Worm (Caenorhabditis elegans) whole organism, L1 larva: ENCODE measurements around the gene pyk-2.

ENCODE experiments used
- F16B12.6 ChIP-seq: fragments of 150-350 bp; optimal IDR thresholded peaks from 2 replicates; lab custom pipeline; 2014; ENCODE audit warnings: missing biosample characterization, missing genetic modification characterization
- alr-1 ChIP-seq: fragments of 200-800 bp; sonication (Bioruptor generic); optimal IDR thresholded peaks from 2 replicates; lab custom pipeline; 2018; ENCODE audit warnings: borderline replicate concordance, mild to moderate bottlenecking, missing genetic modification characterization, missing compliant biosample characterization
- aly-2 ChIP-seq: fragments of 150-350 bp; optimal IDR thresholded peaks from 2 replicates; lab custom pipeline; 2014; ENCODE audit warnings: missing biosample characterization, missing genetic modification characterization
- ama-1 ChIP-seq: fragments of 150-350 bp; optimal IDR thresholded peaks from 2 replicates; lab custom pipeline; 2014
- blmp-1 ChIP-seq: fragments of 150-350 bp; optimal IDR thresholded peaks from 2 replicates; lab custom pipeline; 2014; ENCODE audit warnings: missing biosample characterization, missing genetic modification characterization
- ceh-63 ChIP-seq: fragments of 200-800 bp; sonication (Bioruptor generic); optimal IDR thresholded peaks from 2 replicates; lab custom pipeline; 2018; ENCODE audit warnings: mild to moderate bottlenecking, missing genetic modification characterization, missing compliant biosample characterization
- ceh-8 ChIP-seq: fragments of 200-800 bp; sonication (Bioruptor generic); optimal IDR thresholded peaks from 2 replicates; lab custom pipeline; 2018; ENCODE audit warnings: mild to moderate bottlenecking, missing genetic modification characterization, moderate library complexity, missing compliant biosample characterization
- ceh-82 ChIP-seq, 3 experiments: fragments of 150-350 bp in 1 of 3; sonication (generic microtip) in 2 of 3; optimal IDR thresholded peaks; 2 replicates each; lab custom pipeline; 2014 to 2017; ENCODE audit warnings: missing biosample characterization in 3 of 3, missing genetic modification characterization in 3 of 3
- ceh-88 ChIP-seq: fragments of 200-800 bp; sonication (Bioruptor generic); IDR thresholded peaks from 2 replicates; pipeline ENCODE4 v1.3.6; 2022; ENCODE audit warnings: missing genetic modification characterization, missing compliant biosample characterization
- ces-1 ChIP-seq: fragments of 150-350 bp; optimal IDR thresholded peaks from 2 replicates; lab custom pipeline; 2014; ENCODE audit warnings: missing biosample characterization, missing genetic modification reagents, missing genetic modification characterization
- dpl-1 ChIP-seq, 3 experiments: fragments of 150-350 bp in 2 of 3; sonication (generic microtip) in 1 of 3; optimal IDR thresholded peaks; 2 replicates each; lab custom pipeline; 2014 to 2017; ENCODE audit warnings: missing biosample characterization in 3 of 3, missing genetic modification characterization in 3 of 3, missing genetic modification reagents in 3 of 3
- egl-13 ChIP-seq: sonication (generic microtip); optimal IDR thresholded peaks from 2 replicates; lab custom pipeline; 2016; ENCODE audit warnings: missing genotype, missing genetic modification reagents, missing genetic modification characterization, missing compliant biosample characterization
- egl-27 ChIP-seq, 2 experiments: fragments of 150-350 bp in 1 of 2; sonication (generic microtip); optimal IDR thresholded peaks; 3 replicates each; lab custom pipeline; 2017 to 2018; ENCODE audit warnings: missing biosample characterization in 2 of 2, missing genetic modification characterization in 2 of 2, missing genetic modification reagents in 2 of 2
- elt-2 ChIP-seq: sonication (generic microtip); optimal IDR thresholded peaks from 2 replicates; lab custom pipeline; 2016; ENCODE audit warnings: missing genetic modification characterization, mild to moderate bottlenecking, inconsistent platforms, missing compliant biosample characterization, missing genetic modification reagents
- elt-3 ChIP-seq, 6 experiments: fragments of 150-350 bp in 1 of 6; sonication (generic microtip); optimal IDR thresholded peaks; 2 replicates each; lab custom pipeline; 2017 to 2018; ENCODE audit warnings: missing biosample characterization in 6 of 6, missing genetic modification characterization in 6 of 6, inconsistent platforms in 1 of 6
- fos-1 ChIP-seq: fragments of 150-350 bp; optimal IDR thresholded peaks from 2 replicates; lab custom pipeline; 2014; ENCODE audit warnings: missing biosample characterization, missing genetic modification characterization
- hlh-17 ChIP-seq: fragments of 200-800 bp; sonication (Bioruptor generic); optimal IDR thresholded peaks from 2 replicates; lab custom pipeline; 2018; ENCODE audit warnings: missing genetic modification characterization, mild to moderate bottlenecking, missing compliant biosample characterization, moderate library complexity, borderline replicate concordance
- jun-1 ChIP-seq: fragments of 150-350 bp; optimal IDR thresholded peaks from 2 replicates; lab custom pipeline; 2014; ENCODE audit warnings: missing biosample characterization, missing genetic modification reagents, missing genetic modification characterization
- lin-14 ChIP-seq: fragments of 200-800 bp; sonication (Bioruptor generic); optimal IDR thresholded peaks from 2 replicates; lab custom pipeline; 2018; ENCODE audit warnings: mild to moderate bottlenecking, missing genetic modification characterization, moderate library complexity, missing compliant biosample characterization
- lin-35 ChIP-seq, 2 experiments: fragments of 150-350 bp; optimal IDR thresholded peaks; 2 replicates each; lab custom pipeline; 2014; ENCODE audit warnings: missing biosample characterization in 2 of 2, missing genetic modification characterization in 2 of 2, missing genetic modification reagents in 2 of 2
- lin-39 ChIP-seq: fragments of 150-350 bp; optimal IDR thresholded peaks from 2 replicates; lab custom pipeline; 2014; ENCODE audit warnings: missing biosample characterization, missing genetic modification reagents, missing genetic modification characterization
- lsy-2 ChIP-seq, 2 experiments: fragments of 150-350 bp; optimal IDR thresholded peaks; 2 replicates each; lab custom pipeline; 2014; ENCODE audit warnings: missing biosample characterization in 2 of 2, missing genetic modification characterization in 2 of 2
- mab-9 ChIP-seq: fragments of 200-800 bp; sonication (Bioruptor generic); IDR thresholded peaks from 2 replicates; pipeline ENCODE4 v1.3.6; 2022; ENCODE audit warnings: missing genetic modification reagents, missing genetic modification characterization, missing compliant biosample characterization
- mep-1 ChIP-seq: fragments of 150-350 bp; optimal IDR thresholded peaks from 2 replicates; lab custom pipeline; 2014; ENCODE audit warnings: missing biosample characterization, missing genetic modification characterization
- nhr-20 ChIP-seq: sonication (generic microtip); optimal IDR thresholded peaks from 2 replicates; lab custom pipeline; 2016; ENCODE audit warnings: mild to moderate bottlenecking, missing genetic modification characterization, missing compliant biosample characterization
- nhr-237 ChIP-seq: fragments of 150-350 bp; optimal IDR thresholded peaks from 2 replicates; lab custom pipeline; 2014; ENCODE audit warnings: missing biosample characterization, missing genetic modification characterization
- nhr-28 ChIP-seq: fragments of 150-350 bp; optimal IDR thresholded peaks from 2 replicates; lab custom pipeline; 2014; ENCODE audit warnings: missing biosample characterization, missing genetic modification characterization
- pqm-1 ChIP-seq: sonication (generic microtip); optimal IDR thresholded peaks from 3 replicates; lab custom pipeline; 2017; ENCODE audit warnings: missing biosample characterization, missing genetic modification characterization
- rnt-1 ChIP-seq: sonication (generic microtip); optimal IDR thresholded peaks from 2 replicates; lab custom pipeline; 2016; ENCODE audit warnings: mild to moderate bottlenecking, missing genetic modification characterization, moderate library complexity, missing compliant biosample characterization
- snpc-4 ChIP-seq: fragments of 150-350 bp; optimal IDR thresholded peaks from 2 replicates; lab custom pipeline; 2014; ENCODE audit warnings: missing biosample characterization, missing genetic modification characterization
- sptf-1 ChIP-seq: fragments of 150-350 bp; optimal IDR thresholded peaks from 2 replicates; lab custom pipeline; 2014; ENCODE audit warnings: missing biosample characterization, missing genetic modification characterization
- sup-37 ChIP-seq: fragments of 200-800 bp; sonication (Bioruptor generic); optimal IDR thresholded peaks from 2 replicates; lab custom pipeline; 2018; ENCODE audit warnings: mild to moderate bottlenecking, missing genetic modification characterization, missing compliant biosample characterization
- tbx-2 ChIP-seq: sonication (generic microtip); optimal IDR thresholded peaks from 2 replicates; lab custom pipeline; 2016; ENCODE audit warnings: missing genetic modification characterization, missing compliant biosample characterization
- tlp-1 ChIP-seq: fragments of 150-350 bp; optimal IDR thresholded peaks from 2 replicates; lab custom pipeline; 2014; ENCODE audit warnings: missing biosample characterization, missing genetic modification characterization
- unc-62 ChIP-seq: fragments of 150-350 bp; optimal IDR thresholded peaks from 2 replicates; lab custom pipeline; 2014; ENCODE audit warnings: missing biosample characterization, missing genetic modification reagents, missing genetic modification characterization
- unc-86 ChIP-seq: sonication (generic microtip); optimal IDR thresholded peaks from 2 replicates; lab custom pipeline; 2016; ENCODE audit warnings: missing genetic modification characterization, missing compliant biosample characterization
- xbp-1 ChIP-seq: sonication (generic microtip); optimal IDR thresholded peaks from 2 replicates; lab custom pipeline; 2016; ENCODE audit warnings: missing genetic modification characterization, missing compliant biosample characterization
- zip-4 ChIP-seq: fragments of 200-800 bp; sonication (Bioruptor generic); optimal IDR thresholded peaks from 2 replicates; lab custom pipeline; 2018; ENCODE audit warnings: mild to moderate bottlenecking, missing genetic modification characterization, moderate library complexity, missing compliant biosample characterization
- ztf-4 ChIP-seq: fragments of 150-350 bp; optimal IDR thresholded peaks from 2 replicates; lab custom pipeline; 2014; ENCODE audit warnings: missing biosample characterization, missing genetic modification characterization

The pyk-2 gene

DNA sequence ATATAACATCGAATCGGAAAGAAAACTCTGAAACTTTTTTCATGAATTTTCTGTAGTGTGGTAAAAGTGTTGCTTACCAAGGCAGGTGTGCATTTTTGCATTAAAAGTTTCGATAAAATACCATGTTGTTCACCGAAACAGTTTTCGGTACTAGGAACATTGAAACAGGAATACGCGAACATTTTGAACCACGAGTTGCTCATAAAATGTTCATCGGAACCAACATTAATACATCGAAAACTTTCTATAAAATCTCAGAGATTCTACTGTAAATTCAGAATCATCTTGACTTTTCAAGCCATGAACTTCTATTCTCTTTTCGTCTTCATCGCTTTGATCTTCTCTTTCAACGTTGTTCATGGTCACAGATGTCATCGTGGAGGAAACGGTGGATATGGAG is 29.4 kb upstream of the pyk-2 start, which contains the start of gene fipr-15:
fipr-15 (plus strand) TSS at position 301 of the 400 bp plus-strand sequence.
- TF ChIP-seq tlp-1: no peak
- TF ChIP-seq jun-1 (tag; lab: Kevin White, UChicago): no peak
- no peak for TF ChIP-seq ces-1 (GFP tag; lab: Kevin White, UChicago)
- no peak for TF ChIP-seq aly-2
- no peak for TF ChIP-seq hlh-17 (GFP tag; lab: Kevin White, UChicago)
- TF ChIP-seq lin-39 (tag; lab: Kevin White, UChicago): no peak

DNA sequence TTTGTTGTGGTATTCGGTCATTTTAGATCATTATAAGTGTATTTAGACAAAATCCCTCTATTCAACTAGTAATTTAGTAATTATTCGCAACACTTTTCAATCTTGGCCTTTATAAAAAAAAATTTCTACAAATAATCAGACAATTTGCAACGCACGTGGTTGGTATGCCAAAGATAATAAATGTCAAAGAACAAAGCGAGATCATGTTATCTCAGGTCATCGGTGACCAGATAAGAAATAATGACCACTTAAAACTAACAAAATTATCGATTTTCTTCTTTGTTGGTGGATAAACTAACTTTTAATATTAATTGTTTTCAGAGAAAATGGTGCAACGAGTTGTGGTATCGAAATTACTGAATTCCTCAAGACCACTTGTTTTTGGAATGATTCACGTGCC is 28.5 kb upstream of the pyk-2 start, which contains the start of gene F13E9.13:
F13E9.13 (plus strand) TSS at position 317 of the 400 bp plus-strand sequence.
- TF ChIP-seq lin-39 (tag; lab: Kevin White, UChicago) (no peak), lsy-2 (tag; optimal IDR thresholded peaks at IDR 0.05; lab: Kevin White, UChicago) (no peak), ceh-88 (GFP tag; lab: Robert Waterston, UW) (no peak), snpc-4 (tag; lab: Kevin White, UChicago) (no peak), blmp-1 (tag; lab: Kevin White, UChicago) (no peak), egl-27 (tag; optimal IDR thresholded peaks at IDR 0.05; lab: Kevin White, UChicago) (no peak), ces-1 (GFP tag; lab: Kevin White, UChicago) (no peak), elt-2 (peak; percentile 75), elt-3 (tag; optimal IDR thresholded peaks at IDR 0.05; lab: Kevin White, UChicago) (peak in 1 of 6 experiments; percentile 14), unc-86 (tag; lab: Kevin White, UChicago) (no peak), alr-1 (tag; lab: Kevin White, UChicago) (no peak), xbp-1 (tag; lab: Kevin White, UChicago) (no peak), nhr-20 (tag; lab: Kevin White, UChicago) (peak; percentile 19), rnt-1 (tag; lab: Kevin White, UChicago) (no peak)

DNA sequence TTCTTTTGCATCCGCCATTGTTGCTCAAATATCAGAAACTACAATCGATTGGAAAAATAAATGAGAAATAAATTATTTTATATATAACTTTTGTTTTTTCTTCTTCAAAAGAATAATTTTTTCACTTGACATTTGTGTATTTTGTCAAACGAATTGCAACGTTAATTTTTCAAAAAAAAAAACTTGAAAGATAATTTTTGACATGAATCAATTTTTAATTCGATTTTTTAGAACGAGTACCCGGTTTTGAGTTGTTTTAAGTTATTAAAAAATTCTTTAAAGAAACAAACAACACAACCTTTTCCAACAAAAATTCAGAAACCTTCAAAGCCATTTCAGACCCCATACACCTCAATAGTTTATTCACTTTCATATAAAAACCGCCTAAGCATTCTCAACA is 25.4 kb upstream of the pyk-2 start, which contains the start of gene F13E9.5:
F13E9.5 (minus strand) TSS at position 101 of the 400 bp plus-strand sequence.
- TF ChIP-seq nhr-237 (tag; lab: Kevin White, UChicago) (no peak), nhr-28 (tag; lab: Kevin White, UChicago) (no peak), ama-1 (no peak), snpc-4 (tag; lab: Kevin White, UChicago) (no peak), elt-2 (no peak), dpl-1 (GFP tag; optimal IDR thresholded peaks at IDR 0.05; lab: Kevin White, UChicago) (no peak), mab-9 (GFP tag; lab: Robert Waterston, UW) (no peak), sptf-1 (tag; lab: Kevin White, UChicago) (no peak), egl-13 (tag; lab: Kevin White, UChicago) (no peak), blmp-1 (tag; lab: Kevin White, UChicago) (no peak), tlp-1 (no peak)

DNA sequence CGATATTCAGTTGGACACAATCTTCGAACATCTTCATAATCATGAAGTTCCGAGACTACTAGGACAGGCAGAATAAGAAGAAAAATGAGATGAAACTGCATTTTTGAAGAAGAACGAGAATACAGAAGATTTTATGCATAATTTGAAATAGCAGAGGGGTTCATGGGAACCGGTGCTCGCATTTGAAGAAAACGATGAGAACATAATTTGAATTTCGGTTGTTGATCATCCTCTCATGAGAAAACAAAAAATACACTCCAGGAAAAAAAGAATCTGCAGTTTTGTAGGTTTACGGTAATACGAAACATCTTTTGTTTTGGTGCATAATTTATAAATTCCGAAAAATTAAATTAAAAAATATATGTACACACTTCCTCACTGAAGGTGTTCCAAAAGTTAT is 23.8 kb upstream of the pyk-2 start, which contains the start of gene srlf-11:
srlf-11 (minus strand) TSS at position 101 of the 400 bp plus-strand sequence.
- TF ChIP-seq alr-1 (tag; lab: Kevin White, UChicago) (no peak), nhr-20 (tag; lab: Kevin White, UChicago) (no peak), fos-1 (tag; lab: Kevin White, UChicago) (no peak), tlp-1 (no peak), ceh-82 (tag; optimal IDR thresholded peaks at IDR 0.05; lab: Kevin White, UChicago) (no peak), F16B12.6 (tag; lab: Kevin White, UChicago) (no peak), lin-14 (no peak), dpl-1 (GFP tag; optimal IDR thresholded peaks at IDR 0.05; lab: Kevin White, UChicago) (no peak), lin-35 (GFP tag; optimal IDR thresholded peaks at IDR 0.05; lab: Kevin White, UChicago) (no peak), ceh-63 (GFP tag; lab: Kevin White, UChicago) (no peak), pqm-1 (tag; lab: Kevin White, UChicago) (no peak), mep-1 (tag; lab: Kevin White, UChicago) (no peak), tbx-2 (tag; lab: Kevin White, UChicago) (no peak), elt-3 (tag; optimal IDR thresholded peaks at IDR 0.05; lab: Kevin White, UChicago) (no peak), ztf-4 (tag; lab: Kevin White, UChicago) (no peak), zip-4 (GFP tag; lab: Kevin White, UChicago) (no peak), ceh-8 (GFP tag; lab: Kevin White, UChicago) (no peak), unc-62 (GFP tag; lab: Kevin White, UChicago) (no peak), sup-37 (GFP tag; lab: Kevin White, UChicago) (no peak), nhr-28 (tag; lab: Kevin White, UChicago) (no peak)
